Fruit fly (Drosophila melanogaster) S2 (cell line): Measurements from ENCODE around the gene TrpA1.

Experiments
- CG8478 ChIP-seq: fragments of >200 bp; optimal IDR thresholded peaks from 2 replicates; lab custom pipeline; 2018
- CTCF ChIP-seq, 2 experiments: fragments of >200 bp; optimal IDR thresholded peaks; 2 replicates each; lab custom pipeline; 2018

- TF ChIP-seq CTCF (optimal IDR thresholded peaks at IDR 0.05; lab: Kevin White, UChicago) (no peak), CG8478 (no peak)
Observed at dm6 chr3L:8931916-8932315, 26.9 kb upstream of the TrpA1 start.
